Worm (Caenorhabditis elegans): Measurements from ENCODE around the gene ZK593.3.

- TF ChIP-seq repo-1 (tag; optimal IDR thresholded peaks at IDR 0.05) (no peak), ama-1 (optimal IDR thresholded peaks at IDR 0.05) (no peak), ama-1 (GFP tag; optimal IDR thresholded peaks at IDR 0.05) (no peak), T26A5.8 (tag; optimal IDR thresholded peaks at IDR 0.05) (no peak), sdz-38 (tag; optimal IDR thresholded peaks at IDR 0.05) (no peak), sea-2 (GFP tag; IDR thresholded peaks at IDR 0.05) (no peak), aptf-2 (GFP tag; conservative IDR thresholded peaks at IDR 0.05) (no peak), unc-62 (GFP tag; optimal IDR thresholded peaks at IDR 0.05) (no peak), nfya-1 (tag; optimal IDR thresholded peaks at IDR 0.05; ENCODE audit: borderline replicate concordance, insufficient read depth) (no peak)
Observed at ce11 chrIV:10909206-10909605, 6.3 kb upstream of the ZK593.3 start, which contains the start of gene ZK596.2.
